Fruit fly (Drosophila melanogaster): ENCODE data around the gene CG1537.
"Not testable (repeated sequence)": the region's sequence is repeated elsewhere in the genome, so short reads cannot be mapped to it uniquely, and the experiment has no call there.

The CG1537 gene

DNA sequence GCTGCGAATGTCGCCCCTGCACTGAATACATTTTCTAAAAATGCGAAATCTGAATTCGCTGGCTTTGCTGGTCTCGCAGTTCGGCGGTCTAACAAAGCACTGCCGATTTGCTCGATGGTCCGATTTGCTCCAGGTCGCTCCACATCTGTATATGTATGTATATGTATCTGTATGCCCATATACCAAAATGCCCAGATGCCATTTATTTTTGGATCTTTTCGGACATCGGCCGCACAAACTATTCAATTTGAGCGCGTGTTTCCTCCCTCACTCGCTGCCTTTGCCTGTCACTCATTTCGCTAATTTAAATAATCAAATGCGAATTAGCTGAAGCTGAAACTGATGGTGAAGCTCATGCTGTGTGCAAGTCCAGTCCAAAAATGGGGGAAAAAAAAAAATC is at the start of gene CG1537:
CG1537 (minus strand) TSS at position 101 of the 400 bp plus-strand sequence.
- no peak for TF ChIP-seq noc (tag; optimal IDR thresholded peaks at IDR 0.05)

DNA sequence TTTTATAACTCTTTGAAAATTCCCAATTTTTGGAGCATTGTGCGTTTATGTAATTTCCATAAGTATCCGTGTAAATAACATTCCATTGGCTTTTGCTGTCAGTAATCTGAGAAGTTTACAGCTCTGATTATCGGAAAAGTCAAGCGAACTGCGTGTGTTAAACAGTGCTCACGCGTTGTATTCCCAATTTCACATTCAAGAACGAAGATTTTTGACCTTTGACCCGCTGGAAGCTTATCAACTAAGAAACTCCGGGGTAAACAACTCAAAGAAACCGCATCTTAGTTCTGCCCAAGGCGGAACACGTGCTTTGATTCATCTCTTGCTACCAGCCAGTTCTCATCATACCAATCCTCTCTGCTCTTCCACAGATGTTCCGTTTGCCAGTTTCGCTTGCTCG is 46.7 kb upstream of the CG1537 start:
- no peak for TF ChIP-seq noc (tag; optimal IDR thresholded peaks at IDR 0.05)

DNA sequence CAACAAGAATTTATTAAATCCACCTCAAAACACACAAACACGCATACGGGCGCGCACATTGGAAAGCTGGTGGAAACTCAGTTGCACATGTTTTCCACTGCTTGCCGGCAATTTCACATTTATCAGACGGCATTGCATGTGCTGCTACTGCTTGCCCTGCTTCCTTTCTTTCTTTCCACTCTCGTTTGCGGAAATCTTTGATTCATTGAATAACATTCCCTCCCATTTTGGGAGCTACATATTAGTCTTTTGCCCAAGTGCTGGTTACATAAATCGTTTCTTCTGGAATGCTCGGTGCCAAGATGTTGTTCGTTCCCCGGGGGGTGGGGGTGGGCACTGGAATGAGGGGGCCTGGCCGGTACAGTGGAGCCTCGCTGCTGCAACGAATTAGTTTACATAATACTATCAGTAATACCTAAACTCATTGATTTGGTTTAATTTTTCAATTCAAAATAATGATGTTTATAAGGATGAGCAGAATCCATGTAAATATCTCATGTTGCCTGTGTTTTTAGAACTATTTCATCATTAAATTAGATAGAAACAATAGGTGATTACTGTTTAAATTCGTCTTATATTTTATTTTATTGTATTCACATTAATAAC is 46.0 kb upstream of the CG1537 start:
- TF ChIP-seq noc (tag; optimal IDR thresholded peaks at IDR 0.05) = no peak

DNA sequence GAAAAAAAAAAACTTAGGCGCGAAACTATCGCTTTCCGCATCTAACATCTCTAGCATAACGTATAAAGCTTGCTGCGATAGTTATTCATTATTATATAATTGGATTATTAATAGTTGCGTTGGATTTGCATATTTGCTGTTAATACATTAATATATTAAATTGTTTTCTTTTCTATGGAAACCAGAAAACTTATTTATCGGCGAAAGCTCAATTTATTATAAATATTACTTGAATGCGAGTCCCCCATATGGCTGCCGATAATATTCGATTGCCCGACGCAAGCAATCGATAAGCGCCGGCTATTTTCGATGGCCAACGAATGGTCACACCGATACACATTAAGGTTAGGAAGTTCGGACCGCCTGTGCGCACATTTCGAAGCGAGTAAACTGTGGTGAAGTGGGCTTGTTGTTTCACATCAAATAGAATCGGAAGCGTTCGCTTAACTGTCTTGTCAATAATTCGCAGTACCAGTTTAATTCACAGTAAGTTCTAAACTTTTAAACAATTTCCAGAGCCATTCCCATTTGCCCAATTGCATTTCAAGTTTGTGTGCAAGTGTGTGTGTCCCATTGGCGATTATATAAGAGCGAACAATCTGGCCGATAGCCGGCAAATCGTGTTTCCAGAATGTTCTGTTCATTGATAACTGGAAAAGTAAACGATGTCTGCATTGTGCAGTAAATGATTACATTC is 45.3 kb upstream of the CG1537 start, which contains the start of gene Hsp60A:
Hsp60A (plus strand) TSS at position 335 of the 697 bp plus-strand sequence.
- TF ChIP-seq noc (tag; optimal IDR thresholded peaks at IDR 0.05) = peak; percentile 1

- not testable (repeated sequence) for TF ChIP-seq noc (tag; optimal IDR thresholded peaks at IDR 0.05)
Measured at dm6 chrX:11095973-11096372, 33.0 kb upstream of the CG1537 start, which contains the start of gene CG42249. Gene CG42249 (plus strand): TSS chrX:11096273.

DNA sequence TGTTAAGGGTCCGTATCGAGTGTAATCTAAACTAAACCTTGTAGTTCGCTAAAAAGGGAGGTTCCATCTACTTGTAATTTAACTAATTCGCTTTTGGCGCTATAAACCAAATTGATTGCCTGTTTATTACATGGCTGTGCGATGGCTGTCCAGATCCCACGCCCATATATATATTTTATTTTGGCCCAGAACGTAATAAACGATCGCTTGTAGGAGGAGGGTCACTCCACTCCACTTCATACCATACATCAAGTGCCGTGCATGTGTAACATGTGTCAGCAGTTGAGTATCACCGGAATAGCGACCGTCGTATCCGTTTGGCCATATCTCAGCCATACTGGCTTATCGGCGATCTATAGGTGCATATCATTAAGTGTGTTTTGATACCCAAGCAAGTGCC is 32.3 kb upstream of the CG1537 start:
- TF ChIP-seq noc (tag; optimal IDR thresholded peaks at IDR 0.05) = no peak

- no peak for TF ChIP-seq noc (tag; optimal IDR thresholded peaks at IDR 0.05)
Measured at dm6 chrX:11092201-11092600, 29.2 kb upstream of the CG1537 start, which contains the start of gene CG2061. Gene CG2061 (plus strand): TSS chrX:11092492.

DNA sequence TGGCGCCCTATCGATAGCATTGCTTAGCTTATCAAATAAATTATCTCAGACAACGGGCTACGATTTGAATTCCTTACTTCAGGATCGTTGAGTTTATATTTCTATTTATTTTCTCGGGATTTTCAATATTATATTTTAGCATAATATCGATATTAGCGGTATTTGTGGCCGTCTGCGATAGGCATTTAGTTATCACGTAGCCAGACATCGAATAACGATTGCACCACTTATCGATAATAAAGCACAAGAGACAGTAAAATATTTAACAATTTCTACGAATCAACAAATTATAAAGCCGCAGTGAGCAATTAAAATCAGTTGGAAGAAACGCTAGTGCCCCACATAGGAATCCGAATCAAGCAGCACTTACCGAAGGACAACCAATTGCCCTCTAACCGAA is 27.2 kb upstream of the CG1537 start, which contains the start of gene CG2076:
CG2076 (plus strand) TSS at position 50 of the 400 bp plus-strand sequence.
- no peak for TF ChIP-seq noc (tag; optimal IDR thresholded peaks at IDR 0.05)

- peak; percentile 33 for TF ChIP-seq noc (tag; optimal IDR thresholded peaks at IDR 0.05)
Measured at dm6 chrX:11088778-11089340, 25.9 kb upstream of the CG1537 start, which contains the start of gene Vago. Gene Vago (plus strand): TSS chrX:11089290.

DNA sequence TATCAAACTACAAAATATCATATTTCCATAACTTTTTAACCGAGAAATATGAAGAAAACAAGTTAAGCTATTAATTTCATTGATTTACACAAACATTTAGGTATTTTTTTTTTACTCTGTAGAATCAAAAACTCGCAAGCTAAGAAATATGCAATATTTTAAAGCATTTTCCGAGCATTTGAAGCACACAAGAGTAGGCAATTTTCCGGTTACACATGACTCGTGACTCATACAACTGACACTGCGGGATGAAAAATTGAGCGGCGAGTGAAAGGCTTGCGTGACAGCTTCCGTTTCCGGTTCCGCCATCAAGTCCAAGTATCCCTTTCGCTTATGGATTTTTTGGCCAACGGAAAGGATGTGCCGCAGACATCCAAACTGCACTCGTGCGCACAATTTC is 24.4 kb upstream of the CG1537 start:
- TF ChIP-seq noc (tag; optimal IDR thresholded peaks at IDR 0.05) = no peak

- no peak for TF ChIP-seq noc (tag; optimal IDR thresholded peaks at IDR 0.05)
Measured at dm6 chrX:11086250-11086649, 23.3 kb upstream of the CG1537 start, which contains the start of gene sev. Gene sev (minus strand): TSS chrX:11086299.

DNA sequence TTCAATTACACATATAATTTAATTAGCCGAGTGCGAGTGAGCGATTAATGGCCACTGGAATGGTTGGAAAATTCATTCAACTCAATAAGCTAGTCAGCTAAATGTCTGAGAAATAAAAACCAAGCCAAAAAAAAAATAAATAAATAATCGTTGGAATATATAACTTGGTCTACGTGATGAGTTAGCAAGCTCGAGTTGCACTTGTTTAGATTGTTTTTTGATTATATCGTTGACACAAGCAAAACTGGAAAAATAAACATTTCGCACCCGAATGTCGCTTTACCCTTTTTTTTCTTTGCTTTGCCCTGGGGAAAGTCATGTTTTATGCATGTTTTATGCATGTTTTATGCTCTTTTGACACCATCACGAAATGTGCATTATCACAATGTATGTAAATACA is 20.0 kb upstream of the CG1537 start:
- TF ChIP-seq noc (tag; optimal IDR thresholded peaks at IDR 0.05) = no peak

DNA sequence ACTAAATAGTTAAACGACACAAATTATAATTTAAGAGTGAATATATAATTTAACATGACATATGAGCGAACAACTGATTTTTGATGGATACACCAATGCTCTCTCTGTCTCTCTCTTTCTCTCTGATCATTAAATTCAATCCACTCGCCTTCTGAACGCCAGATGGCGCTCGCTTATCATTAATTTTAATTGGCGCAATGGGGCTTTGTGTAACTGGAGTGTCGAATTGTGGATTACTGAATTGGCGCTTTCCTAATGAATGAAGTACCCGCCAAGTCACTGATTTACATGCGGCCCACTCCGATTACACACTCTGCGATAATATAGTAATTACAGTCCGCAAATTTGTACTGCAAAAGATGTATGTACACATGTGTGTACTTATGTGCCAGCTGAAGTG is 18.9 kb upstream of the CG1537 start:
- no peak for TF ChIP-seq noc (tag; optimal IDR thresholded peaks at IDR 0.05)

DNA sequence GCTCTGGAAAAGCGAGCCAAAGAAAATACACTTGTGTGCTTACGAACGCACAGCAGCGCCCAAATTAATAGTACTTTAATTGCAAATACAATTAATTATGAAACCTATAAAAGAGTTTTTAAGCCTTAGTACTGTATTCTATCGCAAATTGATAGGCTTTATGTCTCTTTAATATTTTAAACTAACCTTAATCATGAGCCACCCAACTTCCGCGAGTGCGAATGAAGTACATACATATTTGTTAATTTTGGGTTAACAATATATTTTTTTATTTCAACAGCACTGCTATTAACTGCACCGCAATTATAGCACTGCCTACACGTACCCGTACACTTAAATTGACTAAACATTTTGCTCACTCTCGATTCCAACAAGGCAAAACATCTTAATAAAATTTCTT is 18.3 kb upstream of the CG1537 start:
- no peak for TF ChIP-seq noc (tag; optimal IDR thresholded peaks at IDR 0.05)

- no peak for TF ChIP-seq noc (tag; optimal IDR thresholded peaks at IDR 0.05)
Measured at dm6 chrX:11066252-11066651, 3.3 kb upstream of the CG1537 start, which contains the start of gene CG15203. Gene CG15203 (plus strand): TSS chrX:11066552.

dm6 chrX:11059519-11059918 is 3.5 kb downstream of the CG1537 start, which contains the start of gene CG1545:
Gene CG1545 (minus strand): TSS chrX:11059619.
- no peak for TF ChIP-seq noc (tag; optimal IDR thresholded peaks at IDR 0.05)

- TF ChIP-seq noc (tag; optimal IDR thresholded peaks at IDR 0.05) = no peak
Measured at dm6 chrX:11053456-11053855, 9.5 kb downstream of the CG1537 start, which contains the start of gene CG1552. Gene CG1552 (minus strand): TSS chrX:11053556.
